Worm (Caenorhabditis elegans): ENCODE data around the gene hlh-13.
A peak's percentile ranks its signal among the peaks of the same experiment; 100 is the strongest.

hlh-13 gene

DNA sequence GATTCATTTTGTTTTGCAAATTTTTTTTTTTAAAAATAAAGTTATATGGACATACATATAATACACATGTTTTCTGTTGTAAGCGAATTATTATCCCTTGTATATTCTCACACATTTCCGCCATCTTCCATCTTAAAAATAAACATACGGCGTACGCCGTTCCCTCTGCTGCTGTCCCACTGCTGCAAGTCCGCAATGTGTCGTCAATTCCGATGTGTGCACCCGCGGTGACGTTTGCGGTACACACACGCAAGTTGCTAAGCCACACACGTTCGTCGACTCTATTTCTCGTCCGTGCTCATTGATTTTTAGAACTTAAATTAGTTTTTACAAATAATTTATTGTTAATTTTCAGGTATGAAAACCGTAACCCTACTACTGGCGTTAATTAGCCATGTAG lies 11.2 kb downstream of the hlh-13 start, which contains the start of gene C52B9.4 (continued):
- TF ChIP-seq lin-11 (tag; optimal IDR thresholded peaks at IDR 0.05) (no peak), hlh-13 (GFP tag; optimal IDR thresholded peaks at IDR 0.05) (no peak), gmeb-2 (tag; optimal IDR thresholded peaks at IDR 0.05) (no peak)

DNA sequence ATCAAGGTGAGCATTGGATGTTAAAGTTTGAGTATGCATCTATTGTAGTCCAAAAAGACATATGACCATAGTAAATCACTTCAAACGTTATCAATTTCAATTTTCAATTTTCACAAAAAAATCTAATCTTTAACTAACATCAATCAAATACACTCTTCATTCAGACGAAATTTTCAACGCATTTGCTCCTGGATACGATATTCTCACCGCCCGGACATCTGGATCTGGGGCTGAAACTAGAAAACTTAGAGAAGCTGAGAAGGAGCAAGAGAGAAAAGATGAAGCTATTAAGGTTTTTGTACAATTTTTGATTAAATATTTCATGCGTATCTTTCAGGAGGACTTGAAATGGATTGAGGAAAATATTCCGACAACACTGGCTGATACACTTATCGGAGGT lies 14.8 kb downstream of the hlh-13 start:
- no peak for TF ChIP-seq ceh-22 (tag; optimal IDR thresholded peaks at IDR 0.05)
- no peak for TF ChIP-seq ets-4 (tag; optimal IDR thresholded peaks at IDR 0.05)
- TF ChIP-seq unc-42 (tag; optimal IDR thresholded peaks at IDR 0.05) = no peak
- TF ChIP-seq sdc-2 (tag; optimal IDR thresholded peaks at IDR 0.05) = no peak
- TF ChIP-seq ceh-6 (GFP tag; optimal IDR thresholded peaks at IDR 0.05) = no peak
- TF ChIP-seq pat-9 (tag; optimal IDR thresholded peaks at IDR 0.05) = no peak
- TF ChIP-seq pag-3 (tag; optimal IDR thresholded peaks at IDR 0.05; ENCODE audit: borderline replicate concordance) = no peak
- no peak for TF ChIP-seq dmd-4 (tag; optimal IDR thresholded peaks at IDR 0.05; ENCODE audit: borderline replicate concordance)
- no peak for TF ChIP-seq eyg-1 (tag; optimal IDR thresholded peaks at IDR 0.05)
- TF ChIP-seq hlh-30 (tag; optimal IDR thresholded peaks at IDR 0.05; ENCODE audit: insufficient read depth) = no peak

DNA sequence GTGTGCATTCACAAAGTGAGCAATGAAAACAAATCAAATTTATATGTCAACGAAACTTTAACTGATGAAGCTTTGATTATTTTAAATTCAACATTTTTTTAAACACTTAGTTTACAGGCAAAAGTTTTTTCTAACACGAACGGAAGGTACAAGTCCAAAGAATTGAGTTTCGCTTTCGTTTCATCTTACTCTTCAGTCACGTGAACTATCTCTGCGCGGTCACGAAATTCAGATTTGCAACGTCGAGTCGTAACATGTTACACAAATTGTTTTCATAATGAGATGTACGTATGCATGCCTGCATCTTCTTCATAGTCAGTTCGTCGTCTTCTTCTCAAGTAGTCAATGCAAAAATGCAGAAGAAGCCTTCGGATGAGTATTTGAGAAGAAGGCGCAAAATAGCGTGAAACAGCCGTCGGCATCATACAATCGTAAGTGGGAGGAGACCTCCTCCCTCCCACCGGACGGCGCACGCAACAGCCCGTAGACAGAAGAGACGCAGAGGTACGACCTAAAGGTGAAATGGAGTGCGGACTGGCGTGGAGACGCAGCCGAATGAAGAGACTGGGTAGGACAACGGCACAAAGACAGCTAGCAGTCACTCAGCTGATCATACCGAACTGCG lies 16.3 kb downstream of the hlh-13 start, which contains the start of gene coel-1:
Gene coel-1, plus strand, starts transcription at position 381 of the 625 bp plus-strand sequence.
- no peak for TF ChIP-seq hlh-13 (GFP tag; optimal IDR thresholded peaks at IDR 0.05)
- no peak for TF ChIP-seq C08G9.2 (tag; optimal IDR thresholded peaks at IDR 0.05)
- no peak for TF ChIP-seq madf-2 (tag; optimal IDR thresholded peaks at IDR 0.05)
- TF ChIP-seq npax-4 (tag; optimal IDR thresholded peaks at IDR 0.05) = no peak
- TF ChIP-seq ceh-45 (GFP tag; IDR thresholded peaks at IDR 0.05) = no peak
- TF ChIP-seq pag-3 (tag; optimal IDR thresholded peaks at IDR 0.05; ENCODE audit: borderline replicate concordance) = no peak
- peak; percentile 57 for TF ChIP-seq ref-2 (tag; optimal IDR thresholded peaks at IDR 0.05)
- no peak for TF ChIP-seq hlh-8 (tag; optimal IDR thresholded peaks at IDR 0.05)
- no peak for TF ChIP-seq dmd-4 (tag; optimal IDR thresholded peaks at IDR 0.05; ENCODE audit: borderline replicate concordance)
- no peak for TF ChIP-seq ceh-2 (tag; optimal IDR thresholded peaks at IDR 0.05)
- TF ChIP-seq sdc-2 (tag; optimal IDR thresholded peaks at IDR 0.05) = peak; percentile 75
- TF ChIP-seq odd-2 (tag; optimal IDR thresholded peaks at IDR 0.05) = no peak
- no peak for TF ChIP-seq T23F11.4 (GFP tag; optimal IDR thresholded peaks at IDR 0.05)
- peak; percentile 47 for TF ChIP-seq K09A11.1 (tag; optimal IDR thresholded peaks at IDR 0.05; ENCODE audit: insufficient read depth)
- peak; percentile 85 for TF ChIP-seq ceh-31 (tag; optimal IDR thresholded peaks at IDR 0.05)
- no peak for TF ChIP-seq pqm-1 (tag; optimal IDR thresholded peaks at IDR 0.05)
- TF ChIP-seq syd-9 (tag; optimal IDR thresholded peaks at IDR 0.05) = peak; percentile 53
- TF ChIP-seq Y22D7AL.16 (tag; optimal IDR thresholded peaks at IDR 0.05) = no peak
- peak; percentile 43 for TF ChIP-seq rnt-1 (tag; optimal IDR thresholded peaks at IDR 0.05)
- TF ChIP-seq ztf-16 (tag; optimal IDR thresholded peaks at IDR 0.05) = peak; percentile 52
- no peak for TF ChIP-seq ttx-3 (tag; optimal IDR thresholded peaks at IDR 0.05)
- TF ChIP-seq mec-3 (tag; optimal IDR thresholded peaks at IDR 0.05; ENCODE audit: borderline replicate concordance) = no peak
- TF ChIP-seq lim-6 (tag; optimal IDR thresholded peaks at IDR 0.05) = peak; percentile 5
- peak; percentile 87 for TF ChIP-seq tbx-2 (tag; optimal IDR thresholded peaks at IDR 0.05)
- no peak for TF ChIP-seq K02D7.2 (tag; optimal IDR thresholded peaks at IDR 0.05)
- peak; percentile 29 for TF ChIP-seq F13H6.1 (tag; optimal IDR thresholded peaks at IDR 0.05)
- TF ChIP-seq ceh-34 (tag; optimal IDR thresholded peaks at IDR 0.05) = peak; percentile 50
- peak; percentile 52 for TF ChIP-seq unc-42 (tag; optimal IDR thresholded peaks at IDR 0.05)
- peak; percentile 67 for TF ChIP-seq ceh-18 (tag; optimal IDR thresholded peaks at IDR 0.05)
- peak; percentile 30 for TF ChIP-seq fkh-6 (tag; optimal IDR thresholded peaks at IDR 0.05)
- TF ChIP-seq ceh-19 (GFP tag; optimal IDR thresholded peaks at IDR 0.05) = no peak
- peak; percentile 39 for TF ChIP-seq pros-1 (tag; optimal IDR thresholded peaks at IDR 0.05)
- TF ChIP-seq hlh-15 (tag; optimal IDR thresholded peaks at IDR 0.05) = no peak
- TF ChIP-seq unc-86 (tag; optimal IDR thresholded peaks at IDR 0.05) = no peak
- TF ChIP-seq elt-2 (tag; optimal IDR thresholded peaks at IDR 0.05) = no peak
- TF ChIP-seq hlh-6 (tag; optimal IDR thresholded peaks at IDR 0.05) = no peak
- no peak for TF ChIP-seq ceh-24 (tag; optimal IDR thresholded peaks at IDR 0.05)
- no peak for TF ChIP-seq pax-1 (tag; optimal IDR thresholded peaks at IDR 0.05)
- peak; percentile 77 for TF ChIP-seq nfya-1 (tag; optimal IDR thresholded peaks at IDR 0.05)
- TF ChIP-seq ahr-1 (tag; optimal IDR thresholded peaks at IDR 0.05) = no peak
- peak; percentile 24 for TF ChIP-seq hlh-30 (tag; optimal IDR thresholded peaks at IDR 0.05; ENCODE audit: insufficient read depth)
- TF ChIP-seq eyg-1 (tag; optimal IDR thresholded peaks at IDR 0.05) = no peak

All from whole organism, late embryonic.